Fruit fly (Drosophila melanogaster): ENCODE measurements around the gene CG18213.
A peak's percentile ranks its signal among the peaks of the same experiment; 100 is the strongest.

CG18213 gene

dm6 chr3R:17056905-17057251 is 16.9 kb upstream of the CG18213 start:
- no peak; the same call in 2 of the 3 replicates for TF ChIP-seq fd96Ca (GFP tag; IDR thresholded peaks at IDR 0.05)
- TF ChIP-seq CG14655 (GFP tag; optimal IDR thresholded peaks at IDR 0.05), result peak; percentile 78
- peak; percentile 44 for TF ChIP-seq CG15710 (tag; optimal IDR thresholded peaks at IDR 0.05)
- peak; percentile 39; the same call in 1 of the 2 replicates for TF ChIP-seq CG12605 (GFP tag; IDR thresholded peaks at IDR 0.05)
- peak; percentile 62 for TF ChIP-seq CG9948 (tag; optimal IDR thresholded peaks at IDR 0.05)
- peak; percentile 16 for TF ChIP-seq CG34367 (tag; optimal IDR thresholded peaks at IDR 0.05)
- TF ChIP-seq CG13204 (GFP tag; optimal IDR thresholded peaks at IDR 0.05), result no peak
- peak; percentile 7; the same call in 1 of the 2 replicates for TF ChIP-seq Ets98B (GFP tag; IDR thresholded peaks at IDR 0.05)
- TF ChIP-seq EcR (GFP tag; optimal IDR thresholded peaks at IDR 0.05), result no peak
- peak; percentile 70 for TF ChIP-seq Pif1A (GFP tag; optimal IDR thresholded peaks at IDR 0.05)
- peak; percentile 22 for TF ChIP-seq Pif1B (GFP tag; optimal IDR thresholded peaks at IDR 0.05)
- peak; percentile 2 for TF ChIP-seq Snoo (tag; optimal IDR thresholded peaks at IDR 0.05)
- no peak for TF ChIP-seq gl (tag; optimal IDR thresholded peaks at IDR 0.05)
- TF ChIP-seq CG4496 (GFP tag; IDR thresholded peaks at IDR 0.05), result peak; percentile 43
- peak; percentile 70 for TF ChIP-seq CG8159 (tag; optimal IDR thresholded peaks at IDR 0.05)
- peak; percentile 71 for TF ChIP-seq CG8301 (tag; optimal IDR thresholded peaks at IDR 0.05)
- TF ChIP-seq CG17806 (tag; optimal IDR thresholded peaks at IDR 0.05), result peak; percentile 52

- TF ChIP-seq CG34367 (tag; optimal IDR thresholded peaks at IDR 0.05) (no peak), Ets98B (GFP tag; IDR thresholded peaks at IDR 0.05) (peak; percentile 74; the same call in 1 of the 2 replicates), CG32121 (GFP tag; IDR thresholded peaks at IDR 0.05) (peak; percentile 60), rn (GFP tag; IDR thresholded peaks at IDR 0.05) (peak; percentile 46; the same call in 1 of the 2 replicates), CG12605 (GFP tag; IDR thresholded peaks at IDR 0.05) (peak; percentile 61), CG15710 (tag; optimal IDR thresholded peaks at IDR 0.05) (peak; percentile 51), CG13204 (GFP tag; optimal IDR thresholded peaks at IDR 0.05) (peak; percentile 99), CG8301 (tag; optimal IDR thresholded peaks at IDR 0.05) (peak; percentile 24), CG8159 (tag; optimal IDR thresholded peaks at IDR 0.05) (peak; percentile 18), CG9948 (tag; optimal IDR thresholded peaks at IDR 0.05) (no peak), CG10348 (GFP tag; IDR thresholded peaks at IDR 0.05) (no peak), CG14655 (GFP tag; optimal IDR thresholded peaks at IDR 0.05) (peak; percentile 35), Pif1A (GFP tag; optimal IDR thresholded peaks at IDR 0.05) (peak; percentile 51), Pif1B (GFP tag; optimal IDR thresholded peaks at IDR 0.05) (peak; percentile 60), D1 (tag; optimal IDR thresholded peaks at IDR 0.05) (peak; percentile 40), gl (tag; optimal IDR thresholded peaks at IDR 0.05) (peak; percentile 72), fd96Ca (GFP tag; IDR thresholded peaks at IDR 0.05) (no peak), CG17806 (tag; optimal IDR thresholded peaks at IDR 0.05) (no peak), EcR (GFP tag; optimal IDR thresholded peaks at IDR 0.05) (peak; percentile 85), Snoo (tag; optimal IDR thresholded peaks at IDR 0.05) (peak; percentile 63), CG4496 (GFP tag; IDR thresholded peaks at IDR 0.05) (peak; percentile 74)
Observed at dm6 chr3R:17056183-17056904, 16.3 kb upstream of the CG18213 start.

dm6 chr3R:17054528-17054927 is 14.5 kb upstream of the CG18213 start:
- TF ChIP-seq CG14655 (GFP tag; optimal IDR thresholded peaks at IDR 0.05) (no peak), CG34367 (tag; optimal IDR thresholded peaks at IDR 0.05) (no peak)

DNA sequence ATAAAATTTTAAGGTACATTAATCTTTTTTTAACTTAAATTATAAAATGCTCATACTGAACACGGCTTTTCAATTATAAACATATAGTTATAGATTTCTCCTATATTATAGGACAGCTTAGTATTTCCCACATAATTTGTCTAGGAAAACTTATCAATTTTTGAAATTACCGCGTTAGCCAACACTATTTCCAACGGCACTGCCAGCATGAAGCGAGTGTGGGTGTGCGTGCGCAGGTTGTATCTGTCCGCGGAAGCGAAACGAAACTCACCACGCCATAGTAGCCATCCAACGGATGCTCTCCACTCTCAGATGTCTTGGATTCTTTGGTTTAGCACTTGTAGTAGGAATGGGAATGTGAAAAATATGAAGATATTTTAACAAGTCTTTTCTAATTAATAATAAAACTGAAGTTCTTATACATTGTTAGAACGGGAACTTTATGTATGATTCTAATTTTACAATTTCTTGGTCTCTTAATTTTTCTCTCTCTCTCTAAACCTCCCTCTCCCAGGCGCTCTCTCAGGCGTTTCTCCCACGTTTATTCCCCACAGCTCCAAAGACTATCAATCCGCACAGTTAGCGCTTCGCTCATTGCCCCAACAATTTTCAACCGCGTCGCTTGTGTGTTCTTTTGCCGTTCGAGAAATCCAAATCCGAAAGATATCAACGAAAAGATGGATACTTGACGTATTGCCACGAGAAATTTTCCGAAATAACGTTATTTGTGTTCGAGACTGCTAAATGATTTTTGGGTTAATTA is 13.6 kb upstream of the CG18213 start, which contains the start of gene Dad:
Gene Dad, plus strand, starts transcription at position 593 of the 763 bp plus-strand sequence.
- TF ChIP-seq CG15710 (tag; optimal IDR thresholded peaks at IDR 0.05) (peak; percentile 22), CG9948 (tag; optimal IDR thresholded peaks at IDR 0.05) (peak; percentile 29), CG8301 (tag; optimal IDR thresholded peaks at IDR 0.05) (no peak), CG34367 (tag; optimal IDR thresholded peaks at IDR 0.05) (peak; percentile 10), CG13204 (GFP tag; optimal IDR thresholded peaks at IDR 0.05) (no peak), Pif1B (GFP tag; optimal IDR thresholded peaks at IDR 0.05) (peak; percentile 30), EcR (GFP tag; optimal IDR thresholded peaks at IDR 0.05) (no peak), CG14655 (GFP tag; optimal IDR thresholded peaks at IDR 0.05) (peak; percentile 5), fd96Ca (GFP tag; IDR thresholded peaks at IDR 0.05) (no peak), CG8159 (tag; optimal IDR thresholded peaks at IDR 0.05) (peak; percentile 4), D1 (tag; optimal IDR thresholded peaks at IDR 0.05) (no peak), CG4496 (GFP tag; IDR thresholded peaks at IDR 0.05) (0 out of 3 replicates have a peak, but pooled peaks have one; percentile 13), gl (tag; optimal IDR thresholded peaks at IDR 0.05) (no peak), CG17806 (tag; optimal IDR thresholded peaks at IDR 0.05) (peak; percentile 41), Pif1A (GFP tag; optimal IDR thresholded peaks at IDR 0.05) (peak; percentile 39), Ets98B (GFP tag; IDR thresholded peaks at IDR 0.05) (no peak), CG10348 (GFP tag; IDR thresholded peaks at IDR 0.05) (no peak), CG12605 (GFP tag; IDR thresholded peaks at IDR 0.05) (peak; percentile 27; the same call in 1 of the 2 replicates), Snoo (tag; optimal IDR thresholded peaks at IDR 0.05) (peak; percentile 25), rn (GFP tag; IDR thresholded peaks at IDR 0.05) (no peak), CG32121 (GFP tag; IDR thresholded peaks at IDR 0.05) (no peak; the same call in 1 of the 2 replicates)

- TF ChIP-seq CG15710 (tag; optimal IDR thresholded peaks at IDR 0.05) (peak; percentile 88), fd96Ca (GFP tag; IDR thresholded peaks at IDR 0.05) (no peak), CG13204 (GFP tag; optimal IDR thresholded peaks at IDR 0.05) (peak; percentile 90), CG4496 (GFP tag; IDR thresholded peaks at IDR 0.05) (peak; percentile 69), CG17806 (tag; optimal IDR thresholded peaks at IDR 0.05) (peak; percentile 86), CG12605 (GFP tag; IDR thresholded peaks at IDR 0.05) (peak; percentile 39; the same call in 1 of the 2 replicates), CG9948 (tag; optimal IDR thresholded peaks at IDR 0.05) (peak; percentile 86), Snoo (tag; optimal IDR thresholded peaks at IDR 0.05) (peak; percentile 71), CG8159 (tag; optimal IDR thresholded peaks at IDR 0.05) (peak; percentile 91), CG32121 (GFP tag; IDR thresholded peaks at IDR 0.05) (no peak), CG10348 (GFP tag; IDR thresholded peaks at IDR 0.05) (no peak), CG14655 (GFP tag; optimal IDR thresholded peaks at IDR 0.05) (peak; percentile 85), Pif1A (GFP tag; optimal IDR thresholded peaks at IDR 0.05) (peak; percentile 81), gl (tag; optimal IDR thresholded peaks at IDR 0.05) (peak; percentile 58), D1 (tag; optimal IDR thresholded peaks at IDR 0.05) (peak; percentile 17), Ets98B (GFP tag; IDR thresholded peaks at IDR 0.05) (no peak), Pif1B (GFP tag; optimal IDR thresholded peaks at IDR 0.05) (peak; percentile 80), rn (GFP tag; IDR thresholded peaks at IDR 0.05) (no peak), CG34367 (tag; optimal IDR thresholded peaks at IDR 0.05) (peak; percentile 75), EcR (GFP tag; optimal IDR thresholded peaks at IDR 0.05) (peak; percentile 23), CG8301 (tag; optimal IDR thresholded peaks at IDR 0.05) (peak; percentile 69)
Observed at dm6 chr3R:17052465-17053149, 12.6 kb upstream of the CG18213 start.

All from whole organism, pupa.